Worm (Caenorhabditis elegans) whole organism, late embryonic: ENCODE measurements around the gene C34B4.3.

Source experiments
- C08G9.2 ChIP-seq: sonication (generic microtip); optimal IDR thresholded peaks from 2 replicates; lab custom pipeline; 2016; ENCODE audit warnings: mild to moderate bottlenecking, missing genetic modification characterization, moderate library complexity, missing compliant biosample characterization
- C38D4.7 ChIP-seq: fragments of 200-800 bp; sonication (Bioruptor generic); optimal IDR thresholded peaks from 2 replicates; lab custom pipeline; 2018; ENCODE audit warnings: mild to moderate bottlenecking, missing genetic modification characterization, moderate library complexity, missing compliant biosample characterization
- F13H6.1 ChIP-seq: sonication (generic microtip); optimal IDR thresholded peaks from 2 replicates; lab custom pipeline; 2016; ENCODE audit warnings: missing genetic modification characterization, missing compliant biosample characterization
- T23F11.4 ChIP-seq: fragments of 200-800 bp; sonication (Bioruptor generic); optimal IDR thresholded peaks from 2 replicates; lab custom pipeline; 2018; ENCODE audit warnings: mild to moderate bottlenecking, missing genetic modification characterization, missing compliant biosample characterization
- Y22D7AL.16 ChIP-seq: sonication (generic microtip); optimal IDR thresholded peaks from 2 replicates; lab custom pipeline; 2016; ENCODE audit warnings: missing genetic modification characterization, missing compliant biosample characterization
- ahr-1 ChIP-seq: sonication (generic microtip); optimal IDR thresholded peaks from 2 replicates; lab custom pipeline; 2016; ENCODE audit warnings: missing genetic modification characterization, missing compliant biosample characterization
- ceh-14 ChIP-seq: sonication (generic microtip); optimal IDR thresholded peaks from 2 replicates; lab custom pipeline; 2016; ENCODE audit warnings: missing genotype, missing genetic modification characterization, missing compliant biosample characterization
- ceh-18 ChIP-seq: sonication (generic microtip); optimal IDR thresholded peaks from 2 replicates; lab custom pipeline; 2016; ENCODE audit warnings: missing genetic modification characterization, missing compliant biosample characterization
- ceh-22 ChIP-seq: sonication (generic microtip); optimal IDR thresholded peaks from 2 replicates; lab custom pipeline; 2017; ENCODE audit warnings: missing biosample characterization, missing genetic modification characterization
- ceh-24 ChIP-seq: sonication (generic microtip); optimal IDR thresholded peaks from 2 replicates; lab custom pipeline; 2016; ENCODE audit warnings: mild to moderate bottlenecking, missing genetic modification characterization, missing compliant biosample characterization
- ceh-31 ChIP-seq: sonication (generic microtip); optimal IDR thresholded peaks from 2 replicates; lab custom pipeline; 2016; ENCODE audit warnings: missing genetic modification characterization, missing compliant biosample characterization
- ceh-34 ChIP-seq: sonication (generic microtip); optimal IDR thresholded peaks from 2 replicates; lab custom pipeline; 2016; ENCODE audit warnings: mild to moderate bottlenecking, missing genetic modification characterization, missing compliant biosample characterization
- ceh-45 ChIP-seq: fragments of 200-800 bp; sonication (Bioruptor generic); IDR thresholded peaks from 2 replicates; pipeline ENCODE4 v1.3.6; 2022; ENCODE audit warnings: missing genetic modification reagents, missing genetic modification characterization, missing compliant biosample characterization
- ceh-6 ChIP-seq: fragments of 200-800 bp; sonication (Bioruptor generic); optimal IDR thresholded peaks from 2 replicates; lab custom pipeline; 2018; ENCODE audit warnings: mild to moderate bottlenecking, missing genetic modification characterization, missing compliant biosample characterization
- che-1 ChIP-seq: sonication (generic microtip); optimal IDR thresholded peaks from 2 replicates; lab custom pipeline; 2016; ENCODE audit warnings: mild to moderate bottlenecking, missing genetic modification characterization, missing compliant biosample characterization
- dmd-4 ChIP-seq: sonication (generic microtip); optimal IDR thresholded peaks from 2 replicates; lab custom pipeline; 2016; ENCODE audit warnings: borderline replicate concordance, missing genetic modification characterization, missing compliant biosample characterization
- dve-1 ChIP-seq: sonication (generic microtip); optimal IDR thresholded peaks from 2 replicates; lab custom pipeline; 2017; ENCODE audit warnings: antibody characterized with exemption, mild to moderate bottlenecking, missing genetic modification characterization, missing compliant biosample characterization
- elt-2 ChIP-seq: sonication (generic microtip); optimal IDR thresholded peaks from 2 replicates; lab custom pipeline; 2016; ENCODE audit warnings: missing genetic modification reagents, missing genetic modification characterization, missing compliant biosample characterization
- elt-4 ChIP-seq: sonication (generic microtip); optimal IDR thresholded peaks from 2 replicates; lab custom pipeline; 2016; ENCODE audit warnings: missing genetic modification characterization, missing compliant biosample characterization
- ets-4 ChIP-seq: sonication (generic microtip); optimal IDR thresholded peaks from 2 replicates; lab custom pipeline; 2016; ENCODE audit warnings: missing genetic modification characterization, missing compliant biosample characterization
- fax-1 ChIP-seq: sonication (generic microtip); optimal IDR thresholded peaks from 2 replicates; lab custom pipeline; 2016; ENCODE audit warnings: missing genotype, missing genetic modification characterization, missing compliant biosample characterization
- fkh-10 ChIP-seq: fragments of 150-350 bp; optimal IDR thresholded peaks from 2 replicates; lab custom pipeline; 2014; ENCODE audit warnings: missing biosample characterization, missing genetic modification reagents, missing genetic modification characterization
- fkh-6 ChIP-seq: sonication (generic microtip); optimal IDR thresholded peaks from 2 replicates; lab custom pipeline; 2016; ENCODE audit warnings: missing genetic modification characterization, missing compliant biosample characterization
- gmeb-2 ChIP-seq: sonication (generic microtip); optimal IDR thresholded peaks from 2 replicates; lab custom pipeline; 2016; ENCODE audit warnings: missing genetic modification characterization, inconsistent platforms, missing compliant biosample characterization
- hlh-13 ChIP-seq: fragments of 200-800 bp; sonication (Bioruptor generic); optimal IDR thresholded peaks from 2 replicates; lab custom pipeline; 2018; ENCODE audit warnings: mild to moderate bottlenecking, missing genetic modification characterization, missing compliant biosample characterization
- hlh-30 ChIP-seq: sonication (generic microtip); optimal IDR thresholded peaks from 2 replicates; lab custom pipeline; 2017; ENCODE audit warnings: antibody characterized with exemption, missing genetic modification characterization, missing compliant biosample characterization; ENCODE audit not compliant: insufficient read depth
- hlh-8 ChIP-seq: sonication (generic microtip); optimal IDR thresholded peaks from 2 replicates; lab custom pipeline; 2016; ENCODE audit warnings: missing genotype, missing genetic modification characterization, missing compliant biosample characterization
- lim-6 ChIP-seq: sonication (generic microtip); optimal IDR thresholded peaks from 2 replicates; lab custom pipeline; 2016; ENCODE audit warnings: missing genetic modification characterization, missing compliant biosample characterization
- madf-2 ChIP-seq: sonication (generic microtip); optimal IDR thresholded peaks from 2 replicates; lab custom pipeline; 2017; ENCODE audit warnings: missing genetic modification characterization, missing compliant biosample characterization
- nfya-1 ChIP-seq: sonication (generic microtip); optimal IDR thresholded peaks from 2 replicates; lab custom pipeline; 2017; ENCODE audit warnings: missing genetic modification characterization, mild to moderate bottlenecking, missing compliant biosample characterization, antibody characterized with exemption, moderate library complexity
- nhr-232 ChIP-seq: sonication (generic microtip); optimal IDR thresholded peaks from 2 replicates; lab custom pipeline; 2016; ENCODE audit warnings: missing genetic modification characterization, missing compliant biosample characterization
- npax-4 ChIP-seq: sonication (generic microtip); optimal IDR thresholded peaks from 2 replicates; lab custom pipeline; 2016; ENCODE audit warnings: missing genetic modification characterization, missing compliant biosample characterization
- pat-9 ChIP-seq: fragments of 200-800 bp; sonication (Bioruptor generic); optimal IDR thresholded peaks from 2 replicates; lab custom pipeline; 2018; ENCODE audit warnings: mild to moderate bottlenecking, missing genetic modification characterization, moderate library complexity, missing compliant biosample characterization
- pax-1 ChIP-seq: fragments of 150-350 bp; optimal IDR thresholded peaks from 2 replicates; lab custom pipeline; 2014; ENCODE audit warnings: missing biosample characterization, missing genetic modification characterization
- pha-2 ChIP-seq: sonication (generic microtip); optimal IDR thresholded peaks from 2 replicates; lab custom pipeline; 2017; ENCODE audit warnings: mild to moderate bottlenecking, missing genetic modification characterization, missing compliant biosample characterization
- ref-2 ChIP-seq: sonication (generic microtip); optimal IDR thresholded peaks from 2 replicates; lab custom pipeline; 2016; ENCODE audit warnings: missing genetic modification characterization, missing compliant biosample characterization
- rnt-1 ChIP-seq: sonication (generic microtip); optimal IDR thresholded peaks from 2 replicates; lab custom pipeline; 2016; ENCODE audit warnings: missing genetic modification characterization, missing compliant biosample characterization
- sdc-2 ChIP-seq: sonication (generic microtip); optimal IDR thresholded peaks from 2 replicates; lab custom pipeline; 2016; ENCODE audit warnings: missing genotype, missing genetic modification characterization, missing compliant biosample characterization
- sox-2 ChIP-seq: fragments of 200-800 bp; sonication (Bioruptor generic); IDR thresholded peaks from 2 replicates; pipeline ENCODE4 v1.3.6; 2022; ENCODE audit warnings: missing genetic modification reagents, missing genetic modification characterization, missing compliant biosample characterization
- sox-4 ChIP-seq: sonication (generic microtip); optimal IDR thresholded peaks from 2 replicates; lab custom pipeline; 2017; ENCODE audit warnings: mild to moderate bottlenecking, missing genetic modification characterization, inconsistent platforms, missing compliant biosample characterization
- syd-9 ChIP-seq: sonication (generic microtip); optimal IDR thresholded peaks from 2 replicates; lab custom pipeline; 2016; ENCODE audit warnings: mild to moderate bottlenecking, missing genetic modification characterization, moderate library complexity, missing compliant biosample characterization
- tbx-2 ChIP-seq: sonication (generic microtip); optimal IDR thresholded peaks from 2 replicates; lab custom pipeline; 2016; ENCODE audit warnings: missing genetic modification characterization, missing compliant biosample characterization
- tbx-7 ChIP-seq: sonication (generic microtip); optimal IDR thresholded peaks from 2 replicates; lab custom pipeline; 2016; ENCODE audit warnings: missing genotype, missing genetic modification characterization, missing compliant biosample characterization
- unc-42 ChIP-seq: sonication (generic microtip); optimal IDR thresholded peaks from 2 replicates; lab custom pipeline; 2016; ENCODE audit warnings: missing genotype, missing genetic modification characterization, missing compliant biosample characterization
- unc-55 ChIP-seq: sonication (generic microtip); optimal IDR thresholded peaks from 2 replicates; lab custom pipeline; 2017; ENCODE audit warnings: missing biosample characterization, missing genetic modification reagents, missing genetic modification characterization
- unc-86 ChIP-seq: sonication (generic microtip); optimal IDR thresholded peaks from 2 replicates; lab custom pipeline; 2016; ENCODE audit warnings: missing genetic modification characterization, missing compliant biosample characterization
- zip-5 ChIP-seq: sonication (generic microtip); optimal IDR thresholded peaks from 2 replicates; lab custom pipeline; 2016; ENCODE audit warnings: missing genetic modification characterization, missing compliant biosample characterization

The C34B4.3 gene

ce11 chrV:13085917-13086552 lies 15.1 kb upstream of the C34B4.3 start:
- TF ChIP-seq ets-4 (tag; lab: Kevin White, UChicago) (no peak), fkh-10 (GFP tag; lab: Kevin White, UChicago) (no peak), madf-2 (no peak), dve-1 (tag; lab: Kevin White, UChicago) (no peak), tbx-7 (tag; lab: Kevin White, UChicago) (no peak), pha-2 (no peak), lim-6 (tag; lab: Kevin White, UChicago) (no peak), tbx-2 (tag; lab: Kevin White, UChicago) (peak; percentile 55), ceh-45 (no peak), sox-2 (GFP tag; lab: Robert Waterston, UW) (no peak), elt-4 (tag; lab: Kevin White, UChicago) (no peak), sdc-2 (tag; lab: Kevin White, UChicago) (no peak), unc-86 (tag; lab: Kevin White, UChicago) (no peak), unc-42 (peak; percentile 24), ref-2 (tag; lab: Kevin White, UChicago) (peak; percentile 14), ceh-31 (tag; lab: Kevin White, UChicago) (peak; percentile 54), fax-1 (tag; lab: Kevin White, UChicago) (no peak), sox-4 (no peak), npax-4 (tag; lab: Kevin White, UChicago) (no peak), nfya-1 (tag; lab: Kevin White, UChicago) (peak; percentile 66), hlh-8 (tag; lab: Kevin White, UChicago) (no peak), C08G9.2 (tag; lab: Kevin White, UChicago) (peak; percentile 28), pax-1 (tag; lab: Kevin White, UChicago) (no peak), pat-9 (tag; lab: Kevin White, UChicago) (no peak), hlh-30 (tag; lab: Kevin White, UChicago) (no peak), dmd-4 (tag; lab: Kevin White, UChicago) (no peak), fkh-6 (tag; lab: Kevin White, UChicago) (no peak), ceh-18 (tag; lab: Kevin White, UChicago) (peak; percentile 91), Y22D7AL.16 (tag; lab: Kevin White, UChicago) (no peak), rnt-1 (tag; lab: Kevin White, UChicago) (peak; percentile 54), nhr-232 (tag; lab: Kevin White, UChicago) (no peak), elt-2 (peak; percentile 10), che-1 (tag; lab: Kevin White, UChicago) (no peak), ceh-24 (tag; lab: Kevin White, UChicago) (no peak), F13H6.1 (tag; lab: Kevin White, UChicago) (peak; percentile 51), ceh-6 (GFP tag; lab: Kevin White, UChicago) (no peak), syd-9 (peak; percentile 20), ceh-34 (peak; percentile 48), C38D4.7 (no peak), ceh-14 (peak; percentile 6), ceh-22 (tag; lab: Kevin White, UChicago) (no peak), ahr-1 (no peak), T23F11.4 (GFP tag; lab: Kevin White, UChicago) (no peak), hlh-13 (GFP tag; lab: Kevin White, UChicago) (no peak), zip-5 (tag; lab: Kevin White, UChicago) (no peak), unc-55 (GFP tag; lab: Kevin White, UChicago) (peak; percentile 90), gmeb-2 (tag; lab: Kevin White, UChicago) (no peak)
